Fruit fly (Drosophila melanogaster): ENCODE results near the gene HINT1.

DNA sequence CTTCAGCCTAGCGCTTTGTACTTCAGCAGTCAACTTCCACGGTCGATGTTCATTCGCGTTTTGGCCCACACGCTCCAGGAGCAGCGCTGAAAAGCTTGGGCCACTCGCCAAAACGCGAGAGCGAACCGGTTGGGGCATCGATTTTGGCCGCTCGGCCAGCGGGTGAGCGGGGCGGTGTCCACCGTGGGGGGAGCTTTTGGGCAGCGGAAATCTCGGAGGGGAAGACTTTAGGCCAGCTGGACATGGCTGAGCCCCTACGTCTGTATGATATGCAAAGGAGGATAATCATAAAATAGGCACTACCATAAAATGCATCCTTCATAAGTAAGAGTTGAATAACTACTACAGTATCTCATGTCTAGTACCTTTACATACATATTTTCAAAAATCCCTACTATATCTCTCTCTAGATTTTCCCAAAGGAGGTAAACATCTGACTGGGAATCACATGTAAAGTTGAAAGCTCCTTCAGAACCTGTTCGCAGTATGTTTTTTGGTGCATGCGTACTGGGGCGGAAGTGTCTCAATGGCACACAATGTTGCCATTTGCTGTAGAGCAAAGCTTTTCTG, 30.1 kb downstream of the HINT1 start, which contains the start of gene Syt1:
- no peak for TF ChIP-seq D1 (tag; optimal IDR thresholded peaks at IDR 0.05)
- TF ChIP-seq rn (GFP tag; IDR thresholded peaks at IDR 0.05) = no peak
- TF ChIP-seq CG12605 (GFP tag; IDR thresholded peaks at IDR 0.05) = no peak
- no peak for TF ChIP-seq CG8159 (tag; optimal IDR thresholded peaks at IDR 0.05)
- no peak for TF ChIP-seq CG15710 (tag; optimal IDR thresholded peaks at IDR 0.05)
- no peak for TF ChIP-seq CG34367 (tag; optimal IDR thresholded peaks at IDR 0.05)
- TF ChIP-seq fd96Ca (GFP tag; IDR thresholded peaks at IDR 0.05) = no peak
- no peak for TF ChIP-seq CG32121 (GFP tag; IDR thresholded peaks at IDR 0.05)
